Fruit fly (Drosophila melanogaster): ENCODE measurements around the gene CG33272.
A peak's percentile ranks its signal among the peaks of the same experiment; 100 is the strongest.

The CG33272 gene

DNA sequence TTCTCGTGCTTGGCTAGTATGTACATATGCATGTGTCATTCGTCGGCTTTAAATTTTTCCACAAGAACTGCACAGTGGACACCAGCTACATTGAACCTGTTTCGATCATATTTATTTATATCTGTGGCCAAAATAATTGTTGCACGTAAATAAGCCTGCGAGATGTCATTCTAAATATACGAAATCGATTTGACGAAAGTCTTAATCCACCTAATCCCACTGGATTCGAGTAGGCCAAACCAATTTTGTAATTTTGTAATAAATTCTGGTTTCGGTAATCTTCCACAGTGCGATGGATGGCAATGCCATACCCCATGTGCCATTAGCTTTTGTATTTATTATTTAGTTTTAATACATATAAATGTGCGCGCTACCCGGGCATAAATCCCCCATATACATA is 32.6 kb upstream of the CG33272 start (continued):
- no peak for TF ChIP-seq CG13775 (GFP tag; optimal IDR thresholded peaks at IDR 0.05)
- TF ChIP-seq grau (tag; optimal IDR thresholded peaks at IDR 0.05): peak; percentile 55
- TF ChIP-seq CG32772 (GFP tag; IDR thresholded peaks at IDR 0.05): no peak
- peak; percentile 45 for TF ChIP-seq CG12769 (tag; optimal IDR thresholded peaks at IDR 0.05)
- TF ChIP-seq disco-r (GFP tag; optimal IDR thresholded peaks at IDR 0.05): no peak
- no peak for TF ChIP-seq Eip74EF (GFP tag; optimal IDR thresholded peaks at IDR 0.05)
- no peak for TF ChIP-seq dm (GFP tag; optimal IDR thresholded peaks at IDR 0.05)
- TF ChIP-seq CG14965 (GFP tag; optimal IDR thresholded peaks at IDR 0.05; ENCODE audit: borderline replicate concordance): no peak
- TF ChIP-seq dysf (GFP tag; IDR thresholded peaks at IDR 0.05): peak; percentile 37; the same call in 1 of the 3 replicates
- TF ChIP-seq CG8281 (tag; optimal IDR thresholded peaks at IDR 0.05): no peak
- no peak for TF ChIP-seq shn (GFP tag; optimal IDR thresholded peaks at IDR 0.05)
- TF ChIP-seq tll (GFP tag; optimal IDR thresholded peaks at IDR 0.05): no peak
- peak; percentile 78 for TF ChIP-seq Med (GFP tag)
- TF ChIP-seq CG15479 (GFP tag; optimal IDR thresholded peaks at IDR 0.05): no peak
- no peak for TF ChIP-seq mam (GFP tag; optimal IDR thresholded peaks at IDR 0.05)
- no peak for TF ChIP-seq Ptx1 (GFP tag; IDR thresholded peaks at IDR 0.05)
- TF ChIP-seq H15 (GFP tag; IDR thresholded peaks at IDR 0.05): no peak
- no peak for TF ChIP-seq mirr (GFP tag; optimal IDR thresholded peaks at IDR 0.05)
- no peak for TF ChIP-seq Dref (GFP tag; IDR thresholded peaks at IDR 0.05)
- no peak for TF ChIP-seq ems (GFP tag; optimal IDR thresholded peaks at IDR 0.05)
- no peak for TF ChIP-seq Opbp (GFP tag; IDR thresholded peaks at IDR 0.05; ENCODE audit: partially characterized antibody)
- TF ChIP-seq sisA (GFP tag; IDR thresholded peaks at IDR 0.05): no peak
- peak; percentile 3 for TF ChIP-seq Meics (GFP tag; optimal IDR thresholded peaks at IDR 0.05)
- no peak for TF ChIP-seq Usf (GFP tag; optimal IDR thresholded peaks at IDR 0.05)
- TF ChIP-seq CG16779 (GFP tag; IDR thresholded peaks at IDR 0.05): no peak
- TF ChIP-seq chinmo (GFP tag; IDR thresholded peaks at IDR 0.05; ENCODE audit: partially characterized antibody): 0 out of 4 replicates have a peak, but pooled peaks have one; percentile 40
- no peak for TF ChIP-seq p53 (GFP tag; optimal IDR thresholded peaks at IDR 0.05)
- TF ChIP-seq slbo (GFP tag; IDR thresholded peaks at IDR 0.05): peak; percentile 23; the same call in 1 of the 2 replicates
- no peak for TF ChIP-seq CG32532 (GFP tag; IDR thresholded peaks at IDR 0.05)
- no peak for TF ChIP-seq run (tag; optimal IDR thresholded peaks at IDR 0.05)
- TF ChIP-seq CG2678 (tag; optimal IDR thresholded peaks at IDR 0.05): peak; percentile 16
- TF ChIP-seq Antp (GFP tag; optimal IDR thresholded peaks at IDR 0.05): no peak
- no peak for TF ChIP-seq Dbx (GFP tag; IDR thresholded peaks at IDR 0.05)

DNA sequence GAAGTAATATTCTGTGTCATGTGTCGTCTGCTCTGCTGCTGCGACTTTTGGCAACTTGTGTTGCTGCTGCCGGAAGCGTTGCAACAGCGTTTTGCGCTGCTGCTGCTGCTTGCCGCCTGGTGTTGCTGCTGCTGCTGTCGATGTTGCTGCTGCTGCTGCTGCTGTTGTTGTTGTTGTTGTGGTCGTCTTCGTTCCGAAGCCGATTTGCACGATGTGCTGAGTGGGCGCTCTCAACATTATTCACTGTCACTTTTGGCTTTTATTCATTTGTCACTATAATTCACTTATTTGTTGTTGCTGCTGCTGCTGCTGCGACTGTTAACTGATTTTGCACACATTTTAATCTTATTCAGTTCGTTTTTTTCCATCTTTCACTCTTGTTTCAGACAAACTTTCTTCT is 32.0 kb upstream of the CG33272 start:
- TF ChIP-seq CG8924 (tag; optimal IDR thresholded peaks at IDR 0.05) (no peak), Dfd (GFP tag; optimal IDR thresholded peaks at IDR 0.05) (peak in 1 of 2 experiments; percentile 49)

DNA sequence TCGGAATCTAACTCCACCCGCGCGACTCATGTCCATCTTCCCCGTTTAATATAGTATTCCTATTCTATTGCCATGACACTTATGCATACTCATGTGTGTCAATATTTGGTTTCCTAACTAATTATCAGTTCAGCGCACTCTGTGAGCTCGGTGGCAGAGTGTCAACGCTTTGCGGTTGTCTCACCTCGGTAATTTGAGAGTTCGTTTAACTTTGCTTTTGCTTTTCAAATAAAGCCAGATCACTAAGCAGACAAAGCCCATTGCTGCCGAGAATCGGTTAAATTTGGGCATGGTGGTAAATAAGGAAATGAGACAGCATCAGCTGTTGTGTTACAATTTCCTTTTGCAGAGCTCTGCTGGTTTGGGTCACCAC is 29.9 kb upstream of the CG33272 start:
- peak; percentile 20 for TF ChIP-seq CG18262 (tag; optimal IDR thresholded peaks at IDR 0.05)
- TF ChIP-seq CG15696 (tag; optimal IDR thresholded peaks at IDR 0.05): peak; percentile 10
- no peak for TF ChIP-seq HLH3B (GFP tag; IDR thresholded peaks at IDR 0.05)
- no peak for TF ChIP-seq CG13894 (tag; optimal IDR thresholded peaks at IDR 0.05)
- peak; percentile 5 for TF ChIP-seq MTF-1 (GFP tag; optimal IDR thresholded peaks at IDR 0.05; ENCODE audit: borderline replicate concordance)
- peak; percentile 17 for TF ChIP-seq CG17385 (GFP tag; optimal IDR thresholded peaks at IDR 0.05)
- TF ChIP-seq ash1 (GFP tag; optimal IDR thresholded peaks at IDR 0.05): no peak
- no peak for TF ChIP-seq CG14441 (GFP tag; IDR thresholded peaks at IDR 0.05)
- TF ChIP-seq CG18764 (GFP tag; optimal IDR thresholded peaks at IDR 0.05): no peak
- no peak for TF ChIP-seq tll (GFP tag; optimal IDR thresholded peaks at IDR 0.05)
- no peak for TF ChIP-seq rib (GFP tag; IDR thresholded peaks at IDR 0.05)
- no peak for TF ChIP-seq ttk (GFP tag; IDR thresholded peaks at IDR 0.05)
- no peak for TF ChIP-seq CG8089 (GFP tag; optimal IDR thresholded peaks at IDR 0.05)
- no peak for TF ChIP-seq D (optimal IDR thresholded peaks at IDR 0.05)
- TF ChIP-seq D (GFP tag; optimal IDR thresholded peaks at IDR 0.05): peak; percentile 29
- TF ChIP-seq CG7987 (GFP tag; optimal IDR thresholded peaks at IDR 0.05): peak; percentile 80
- peak; percentile 68 for TF ChIP-seq HHEX (GFP tag; optimal IDR thresholded peaks at IDR 0.05)
